Worm (Caenorhabditis elegans) whole organism, mixed stage, embryonic: ENCODE measurements around the gene T24F1.7.

Source experiments
- mab-5 ChIP-seq: fragments of 150-350 bp; optimal IDR thresholded peaks from 2 replicates; lab custom pipeline; 2014; ENCODE audit warnings: missing biosample characterization, missing genetic modification characterization
- unc-62 ChIP-seq: fragments of 150-350 bp; optimal IDR thresholded peaks from 2 replicates; lab custom pipeline; 2014; ENCODE audit warnings: missing biosample characterization, missing genetic modification reagents, missing genetic modification characterization

- TF ChIP-seq mab-5 (tag; lab: Kevin White, UChicago) (no peak), unc-62 (no peak)
Observed at ce11 chrII:11316663-11317062, 4.3 kb downstream of the T24F1.7 start.
